Worm (Caenorhabditis elegans) whole organism, midembryonic: ENCODE results near the gene T28A11.4.

Source experiments
- T22C8.4 ChIP-seq: fragments of 200-800 bp; sonication (Bioruptor generic); IDR thresholded peaks from 2 replicates; pipeline ENCODE4 v1.3.6; 2022; ENCODE audit warnings: missing genetic modification characterization, missing compliant biosample characterization
- cog-1 ChIP-seq: sonication (generic microtip); optimal IDR thresholded peaks from 2 replicates; lab custom pipeline; 2016; ENCODE audit warnings: missing genetic modification characterization, missing compliant biosample characterization
- flt-1 ChIP-seq: fragments of 200-800 bp; sonication (Bioruptor generic); IDR thresholded peaks from 2 replicates; pipeline ENCODE4 v1.3.6; 2022; ENCODE audit warnings: missing genetic modification characterization, missing compliant biosample characterization
- klf-2 ChIP-seq: fragments of 200-800 bp; sonication (Bioruptor generic); conservative IDR thresholded peaks from 2 replicates; pipeline ENCODE4 v1.3.6; 2022; ENCODE audit warnings: missing genetic modification reagents, missing genetic modification characterization, missing compliant biosample characterization
- med-1 ChIP-seq: sonication (generic microtip); optimal IDR thresholded peaks from 2 replicates; lab custom pipeline; 2017; ENCODE audit warnings: missing genetic modification characterization, mild to moderate bottlenecking, missing compliant biosample characterization, antibody characterized with exemption, missing genetic modification reagents; ENCODE audit not compliant: insufficient read depth
- ref-1 ChIP-seq: fragments of 200-800 bp; sonication (Bioruptor generic); conservative IDR thresholded peaks from 2 replicates; pipeline ENCODE4 v1.3.6; 2022; ENCODE audit warnings: missing genetic modification reagents, missing genetic modification characterization, missing compliant biosample characterization
- tab-1 ChIP-seq: fragments of 200-800 bp; sonication (Bioruptor generic); IDR thresholded peaks from 2 replicates; pipeline ENCODE4 v1.3.6; 2022; ENCODE audit warnings: missing genetic modification characterization, missing compliant biosample characterization
- ztf-23 ChIP-seq: fragments of 200-800 bp; sonication (Bioruptor generic); IDR thresholded peaks from 2 replicates; pipeline ENCODE4 v1.3.6; 2022; ENCODE audit warnings: missing genetic modification reagents, missing genetic modification characterization, missing compliant biosample characterization
- ztf-29 ChIP-seq: fragments of 200-800 bp; sonication (Bioruptor generic); IDR thresholded peaks from 2 replicates; pipeline ENCODE4 v1.3.6; 2022; ENCODE audit warnings: missing genetic modification reagents, missing genetic modification characterization, missing compliant biosample characterization

The T28A11.4 gene

ce11 chrV:3312067-3312666 is 38.3 kb downstream of the T28A11.4 start, which contains the start of gene arrd-18:
arrd-18 (minus strand) TSS chrV:3312117.
- TF ChIP-seq klf-2 (no peak), flt-1 (GFP tag; lab: Robert Waterston, UW) (no peak), T22C8.4 (GFP tag; lab: Robert Waterston, UW) (no peak), ref-1 (no peak), ztf-29 (no peak), tab-1 (GFP tag; lab: Robert Waterston, UW) (no peak), med-1 (no peak), cog-1 (tag; lab: Kevin White, UChicago) (no peak), ztf-23 (no peak)

DNA sequence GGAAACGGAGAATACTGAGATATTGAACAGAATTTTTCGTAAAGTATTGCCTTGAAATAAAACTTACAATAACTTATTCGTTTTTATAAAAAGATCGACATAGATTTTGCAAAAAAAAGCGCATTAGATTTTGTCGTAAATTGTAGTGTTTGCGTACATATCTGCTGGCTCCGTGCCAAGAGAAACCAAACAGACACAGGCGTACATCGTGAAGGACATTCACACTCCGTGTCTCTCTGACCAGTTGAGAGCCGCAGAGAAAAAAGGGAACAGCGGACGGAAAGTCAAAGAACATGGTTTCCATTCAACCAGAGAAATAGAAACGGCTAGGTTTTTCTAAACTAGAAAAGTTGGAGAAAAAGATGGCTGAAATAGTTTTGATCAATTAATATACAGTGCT is 41.5 kb downstream of the T28A11.4 start, which contains the start of gene arrd-19:
Gene arrd-19, minus strand, starts transcription at position 209 of the 400 bp plus-strand sequence.
- TF ChIP-seq T22C8.4 (GFP tag; lab: Robert Waterston, UW) (no peak), ref-1 (no peak), klf-2 (no peak), med-1 (no peak), ztf-29 (no peak), ztf-23 (no peak), cog-1 (tag; lab: Kevin White, UChicago) (no peak), flt-1 (GFP tag; lab: Robert Waterston, UW) (no peak), tab-1 (GFP tag; lab: Robert Waterston, UW) (no peak)

ce11 chrV:3316108-3316507 is 42.3 kb downstream of the T28A11.4 start, which contains the start of gene F35F10.1:
F35F10.1 (plus strand) TSS chrV:3316307.
- no peak for TF ChIP-seq T22C8.4 (GFP tag; lab: Robert Waterston, UW)
- TF ChIP-seq ztf-23: no peak
- TF ChIP-seq med-1: no peak
- TF ChIP-seq ref-1: no peak
- no peak for TF ChIP-seq flt-1 (GFP tag; lab: Robert Waterston, UW)
- no peak for TF ChIP-seq ztf-29
- TF ChIP-seq klf-2: no peak
- no peak for TF ChIP-seq cog-1 (tag; lab: Kevin White, UChicago)
- TF ChIP-seq tab-1 (GFP tag; lab: Robert Waterston, UW): no peak

DNA sequence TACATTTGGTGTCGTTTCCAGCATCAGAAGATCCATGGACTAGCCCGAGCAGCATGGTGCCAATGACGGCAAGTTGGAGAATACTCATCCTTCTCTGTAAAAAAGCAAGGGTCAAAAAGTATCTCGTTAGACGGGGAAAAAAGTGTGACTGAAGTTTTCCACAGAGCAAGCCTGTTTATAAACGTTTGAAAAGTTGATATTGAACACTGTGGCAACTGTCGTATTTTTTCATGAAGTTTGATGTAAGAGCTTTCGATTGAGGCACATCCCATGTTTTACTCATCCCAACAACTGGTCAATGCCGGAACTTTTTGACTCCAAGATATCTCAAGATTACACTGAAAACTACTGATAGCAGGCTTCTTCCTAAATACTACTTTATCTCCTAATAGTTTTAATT is 45.1 kb downstream of the T28A11.4 start, which contains the start of gene F35F10.13:
Gene F35F10.13, minus strand, starts transcription at position 101 of the 400 bp plus-strand sequence.
- no peak for TF ChIP-seq klf-2
- no peak for TF ChIP-seq T22C8.4 (GFP tag; lab: Robert Waterston, UW)
- TF ChIP-seq cog-1 (tag; lab: Kevin White, UChicago): no peak
- no peak for TF ChIP-seq ref-1
- no peak for TF ChIP-seq med-1
- TF ChIP-seq tab-1 (GFP tag; lab: Robert Waterston, UW): no peak
- TF ChIP-seq flt-1 (GFP tag; lab: Robert Waterston, UW): no peak
- no peak for TF ChIP-seq ztf-23
- TF ChIP-seq ztf-29: no peak

- TF ChIP-seq flt-1 (GFP tag; lab: Robert Waterston, UW) (no peak), klf-2 (no peak), ref-1 (no peak), ztf-23 (no peak)
Observed at ce11 chrV:3320005-3320404, 46.2 kb downstream of the T28A11.4 start, which contains the start of gene F35F10.14. F35F10.14 (minus strand) TSS chrV:3320105.

DNA sequence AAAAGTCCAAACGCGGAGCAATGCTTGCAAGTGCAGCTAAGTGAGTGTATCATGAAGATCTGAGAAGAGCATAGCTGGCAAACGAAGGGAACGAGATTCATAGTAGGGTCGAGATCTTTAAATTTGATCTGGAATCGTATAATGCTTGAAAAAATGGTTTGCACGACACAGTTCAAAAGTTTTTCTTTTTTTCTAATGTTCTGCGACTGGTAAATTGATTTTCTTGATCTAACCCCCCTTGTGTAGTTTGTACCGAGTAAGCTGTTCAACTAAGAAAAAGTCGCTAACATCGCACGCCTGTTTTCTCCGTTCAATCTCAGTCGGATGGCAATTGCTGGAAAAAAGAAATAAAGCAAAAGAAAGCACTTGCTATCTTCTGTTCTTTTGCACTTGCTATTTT is 46.6 kb downstream of the T28A11.4 start, which contains the start of gene C17B7.14:
Gene C17B7.14, minus strand, starts transcription at position 101 of the 400 bp plus-strand sequence.
- TF ChIP-seq klf-2: no peak
- no peak for TF ChIP-seq ref-1
- TF ChIP-seq tab-1 (GFP tag; lab: Robert Waterston, UW): no peak
- no peak for TF ChIP-seq T22C8.4 (GFP tag; lab: Robert Waterston, UW)
- TF ChIP-seq flt-1 (GFP tag; lab: Robert Waterston, UW): no peak
- no peak for TF ChIP-seq med-1
- no peak for TF ChIP-seq cog-1 (tag; lab: Kevin White, UChicago)
- no peak for TF ChIP-seq ztf-23
- no peak for TF ChIP-seq ztf-29
